Worm (Caenorhabditis elegans): ENCODE measurements around the gene C25F9.11.

DNA sequence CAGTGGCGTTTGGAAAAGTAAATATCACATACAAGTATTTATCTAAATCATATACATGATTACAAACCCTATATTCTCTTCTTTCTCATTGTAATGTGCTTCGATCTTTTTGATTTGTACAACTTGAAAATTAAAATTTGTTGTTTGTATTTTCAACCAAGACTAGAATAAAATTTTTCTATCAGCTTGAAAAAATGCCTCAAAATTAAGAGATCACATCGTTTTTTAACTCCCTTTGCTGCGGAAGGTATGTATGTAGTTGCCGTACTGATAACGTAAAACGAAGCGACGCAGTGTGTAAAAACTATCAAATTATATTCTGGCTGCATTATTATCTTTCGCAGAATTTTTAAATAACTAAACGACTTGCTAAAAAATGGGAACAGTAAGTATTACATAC, 15.0 kb downstream of the C25F9.11 start, which contains the start of gene C25F9.15:
- TF ChIP-seq him-1 (tag; optimal IDR thresholded peaks at IDR 0.05) (no peak), W03F9.2 (tag; optimal IDR thresholded peaks at IDR 0.05) (no peak)
